Worm (Caenorhabditis elegans): ENCODE measurements around the gene ndub-11.

ndub-11 gene

DNA sequence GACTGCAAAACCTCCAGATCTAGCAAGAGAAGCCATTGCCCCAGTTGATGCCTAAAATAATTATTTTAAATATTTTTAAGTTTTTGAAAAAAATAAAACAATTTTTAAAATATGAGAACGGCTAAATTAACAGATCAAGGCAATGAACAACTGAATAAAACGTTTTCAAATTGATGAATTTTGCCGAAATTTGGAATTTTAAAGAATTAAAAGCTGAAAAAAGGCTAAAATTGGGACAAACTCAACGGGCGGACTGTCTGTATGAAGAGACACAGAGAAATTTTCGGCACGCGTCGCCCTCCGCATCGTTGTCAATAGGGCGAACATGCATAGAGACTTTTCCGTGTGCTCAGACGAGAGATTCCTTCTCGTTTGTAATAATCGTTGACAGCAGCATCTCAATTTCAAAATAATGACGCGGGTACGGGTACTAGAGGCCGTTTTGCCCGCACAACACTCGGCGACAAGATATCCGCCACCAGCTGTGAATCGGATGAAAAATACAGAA, 6.0 kb upstream of the ndub-11 start, which contains the start of the genes isp-1 and islo-1 (continued):
- TF ChIP-seq ceh-9 (tag; optimal IDR thresholded peaks at IDR 0.05) (no peak), nhr-23 (tag; optimal IDR thresholded peaks at IDR 0.05) (peak; percentile 53), daf-12 (tag; optimal IDR thresholded peaks at IDR 0.05) (no peak), elt-2 (tag; optimal IDR thresholded peaks at IDR 0.05) (peak; percentile 49), nhr-67 (tag; optimal IDR thresholded peaks at IDR 0.05) (no peak), egl-27 (tag; optimal IDR thresholded peaks at IDR 0.05) (no peak), egl-5 (tag; optimal IDR thresholded peaks at IDR 0.05) (no peak), ztf-4 (tag; optimal IDR thresholded peaks at IDR 0.05) (no peak), ceh-16 (tag; optimal IDR thresholded peaks at IDR 0.05) (no peak), ceh-82 (tag; optimal IDR thresholded peaks at IDR 0.05) (no peak), nhr-25 (tag; optimal IDR thresholded peaks at IDR 0.05) (peak; percentile 55), nfya-1 (tag; optimal IDR thresholded peaks at IDR 0.05; ENCODE audit: insufficient read depth) (peak; percentile 72), jun-1 (tag; optimal IDR thresholded peaks at IDR 0.05) (no peak), nhr-12 (tag; optimal IDR thresholded peaks at IDR 0.05) (no peak), pqm-1 (tag; optimal IDR thresholded peaks at IDR 0.05) (peak; percentile 39)

DNA sequence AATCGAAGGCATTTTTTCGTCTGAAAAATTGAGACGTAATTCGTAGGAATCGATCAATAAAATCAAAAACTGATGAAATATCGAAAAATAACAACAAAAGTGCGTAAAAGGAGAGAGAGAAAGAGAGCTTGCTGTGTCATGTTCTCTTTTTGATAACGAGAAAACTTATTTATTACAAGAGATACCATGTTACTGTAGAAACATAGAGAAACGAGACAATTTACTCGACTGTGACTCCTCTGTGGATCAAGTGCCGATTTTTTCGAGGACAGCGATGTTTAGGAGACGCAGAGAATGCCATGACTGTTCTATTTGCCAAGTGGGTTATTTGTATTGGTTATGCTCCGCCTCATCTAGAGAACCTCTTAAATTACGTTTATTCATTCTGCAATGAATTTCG, 3.5 kb upstream of the ndub-11 start, which contains the start of gene sph-1:
Gene sph-1, minus strand, starts transcription at position 23 of the 400 bp plus-strand sequence.
- TF ChIP-seq nfya-1 (tag; optimal IDR thresholded peaks at IDR 0.05; ENCODE audit: insufficient read depth) (peak; percentile 25), tbx-2 (tag; optimal IDR thresholded peaks at IDR 0.05) (no peak), nhr-11 (tag; optimal IDR thresholded peaks at IDR 0.05) (no peak), snpc-4 (tag; optimal IDR thresholded peaks at IDR 0.05) (no peak), eor-1 (tag; optimal IDR thresholded peaks at IDR 0.05) (no peak), egl-5 (tag; optimal IDR thresholded peaks at IDR 0.05) (no peak), nhr-28 (tag; optimal IDR thresholded peaks at IDR 0.05) (no peak), ceh-16 (tag; optimal IDR thresholded peaks at IDR 0.05) (no peak), ceh-28 (tag; optimal IDR thresholded peaks at IDR 0.05) (peak; percentile 59), elt-3 (tag; optimal IDR thresholded peaks at IDR 0.05) (no peak), pha-4 (tag; optimal IDR thresholded peaks at IDR 0.05) (peak; percentile 94), mml-1 (tag; optimal IDR thresholded peaks at IDR 0.05) (no peak), lin-15B (tag; optimal IDR thresholded peaks at IDR 0.05) (no peak), unc-39 (tag; optimal IDR thresholded peaks at IDR 0.05) (no peak), unc-62 (GFP tag; optimal IDR thresholded peaks at IDR 0.05) (no peak), pqm-1 (tag; optimal IDR thresholded peaks at IDR 0.05) (peak; percentile 55), aly-2 (tag; optimal IDR thresholded peaks at IDR 0.05) (no peak), zag-1 (tag; optimal IDR thresholded peaks at IDR 0.05) (no peak), ztf-4 (tag; optimal IDR thresholded peaks at IDR 0.05) (no peak), skn-1 (tag; optimal IDR thresholded peaks at IDR 0.05) (no peak), lin-39 (tag; optimal IDR thresholded peaks at IDR 0.05) (no peak), egl-27 (tag; optimal IDR thresholded peaks at IDR 0.05) (peak; percentile 55), nhr-23 (tag; optimal IDR thresholded peaks at IDR 0.05) (peak; percentile 36), fkh-10 (GFP tag; optimal IDR thresholded peaks at IDR 0.05) (no peak), ceh-9 (tag; optimal IDR thresholded peaks at IDR 0.05) (no peak), nhr-43 (tag; optimal IDR thresholded peaks at IDR 0.05; ENCODE audit: poor library complexity, severe bottlenecking) (peak; percentile 47), jun-1 (tag; optimal IDR thresholded peaks at IDR 0.05) (peak; percentile 21), elt-2 (tag; optimal IDR thresholded peaks at IDR 0.05) (peak; percentile 73), R02D3.7 (tag; optimal IDR thresholded peaks at IDR 0.05) (no peak)

DNA sequence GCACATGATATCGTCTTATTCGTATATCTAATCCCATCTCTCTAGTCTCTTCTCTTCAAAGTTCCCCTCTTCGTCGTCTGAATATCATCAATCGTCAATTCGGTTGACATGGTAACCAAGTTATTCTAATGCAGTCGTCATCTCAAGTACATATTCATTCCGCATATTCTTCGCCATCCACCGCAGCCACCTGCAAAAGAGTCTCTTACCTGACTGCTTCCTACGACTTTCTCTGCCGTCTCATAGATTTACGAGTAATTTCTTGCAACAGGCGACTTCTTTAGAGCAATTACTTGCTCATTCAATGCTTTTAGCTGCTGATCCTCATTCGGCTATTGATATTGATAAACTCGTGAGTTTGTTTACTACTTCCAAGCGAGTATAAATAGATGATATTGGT, 2.6 kb downstream of the ndub-11 start:
- TF ChIP-seq elt-1 (tag; optimal IDR thresholded peaks at IDR 0.05) (no peak), fkh-10 (GFP tag; optimal IDR thresholded peaks at IDR 0.05) (no peak), zag-1 (tag; optimal IDR thresholded peaks at IDR 0.05) (no peak)

ce11 chrIV:8126902-8127301, 3.1 kb downstream of the ndub-11 start, which contains the start of gene ceph-41:
TSS of gene ceph-41 (plus strand) at chrIV:8127202.
- TF ChIP-seq pqm-1 (tag; optimal IDR thresholded peaks at IDR 0.05) = no peak
- TF ChIP-seq fkh-10 (GFP tag; optimal IDR thresholded peaks at IDR 0.05) = no peak
- TF ChIP-seq ztf-11 (tag; optimal IDR thresholded peaks at IDR 0.05) = no peak
- TF ChIP-seq tbx-2 (tag; optimal IDR thresholded peaks at IDR 0.05) = no peak
- no peak for TF ChIP-seq sea-2 (GFP tag; optimal IDR thresholded peaks at IDR 0.05)
- no peak for TF ChIP-seq nfya-1 (tag; optimal IDR thresholded peaks at IDR 0.05; ENCODE audit: insufficient read depth)
- no peak for TF ChIP-seq elt-3 (tag; optimal IDR thresholded peaks at IDR 0.05)
- no peak for TF ChIP-seq R02D3.7 (tag; optimal IDR thresholded peaks at IDR 0.05)
- TF ChIP-seq nhr-67 (tag; optimal IDR thresholded peaks at IDR 0.05) = no peak
- no peak for TF ChIP-seq lin-39 (tag; optimal IDR thresholded peaks at IDR 0.05)
- no peak for TF ChIP-seq aly-2 (tag; optimal IDR thresholded peaks at IDR 0.05)
- TF ChIP-seq ZK546.5 (tag; optimal IDR thresholded peaks at IDR 0.05) = no peak
- TF ChIP-seq fos-1 (tag; optimal IDR thresholded peaks at IDR 0.05) = no peak
- TF ChIP-seq fkh-2 (tag; optimal IDR thresholded peaks at IDR 0.05) = no peak
- no peak for TF ChIP-seq ceh-9 (tag; optimal IDR thresholded peaks at IDR 0.05)
- TF ChIP-seq nhr-12 (tag; optimal IDR thresholded peaks at IDR 0.05) = no peak
- no peak for TF ChIP-seq nhr-23 (tag; optimal IDR thresholded peaks at IDR 0.05)
- TF ChIP-seq nhr-76 (tag; optimal IDR thresholded peaks at IDR 0.05) = no peak
- no peak for TF ChIP-seq nhr-77 (tag; optimal IDR thresholded peaks at IDR 0.05)
